Fruit fly (Drosophila melanogaster) whole organism, embryonic: ENCODE data around the gene CG3764.

Experiments
- ATbp ChIP-seq: fragments of 200-800 bp; sonication (Bioruptor generic); optimal IDR thresholded peaks from 2 replicates; lab custom pipeline; 2017; ENCODE audit warnings: missing biosample characterization, mild to moderate bottlenecking, missing genetic modification characterization, missing genetic modification reagents
- Ada2b ChIP-seq: fragments of 200-800 bp; sonication (Bioruptor generic); IDR thresholded peaks from 2 replicates; pipeline ENCODE4 v1.3.6; 2022; ENCODE audit warnings: missing biosample characterization, missing genetic modification characterization
- Atf-2 ChIP-seq: fragments of 200-800 bp; sonication (Bioruptor generic); optimal IDR thresholded peaks from 2 replicates; lab custom pipeline; 2016; ENCODE audit warnings: missing biosample characterization, missing genetic modification characterization
- Awh ChIP-seq: fragments of 200-800 bp; sonication (Bioruptor generic); IDR thresholded peaks from 2 replicates; pipeline ENCODE4, ENCODE4 v1.3.6; 2022; ENCODE audit warnings: missing biosample characterization, missing genetic modification characterization
- Bgb ChIP-seq: fragments of 200-800 bp; sonication (Bioruptor generic); IDR thresholded peaks from 2 replicates; pipeline ENCODE4 v1.3.6; 2022; ENCODE audit warnings: missing biosample characterization, missing genetic modification characterization; ENCODE audit not compliant: partially characterized antibody
- Blimp-1 ChIP-seq: fragments of 200-800 bp; sonication (Bioruptor generic); optimal IDR thresholded peaks from 3 replicates; lab custom pipeline; 2018; ENCODE audit warnings: missing biosample characterization, missing genetic modification characterization, mild to moderate bottlenecking, moderate library complexity, missing genetic modification reagents
- CG11085 ChIP-seq: fragments of 200-800 bp; sonication (Bioruptor generic); IDR thresholded peaks from 2 replicates; pipeline ENCODE4 v1.3.6; 2022; ENCODE audit warnings: missing biosample characterization, missing genetic modification characterization
- CG12219 ChIP-seq: fragments of 200-800 bp; sonication (Bioruptor generic); optimal IDR thresholded peaks from 3 replicates; lab custom pipeline; 2018; ENCODE audit warnings: missing biosample characterization, mild to moderate bottlenecking, missing genetic modification characterization
- CG13123 ChIP-seq: fragments of 200-800 bp; sonication (Bioruptor generic); optimal IDR thresholded peaks from 2 replicates; lab custom pipeline; 2016; ENCODE audit warnings: missing biosample characterization, missing genetic modification characterization
- CG16863 ChIP-seq: fragments of 200-800 bp; sonication (Bioruptor generic); optimal IDR thresholded peaks from 3 replicates; lab custom pipeline; 2016; ENCODE audit warnings: missing biosample characterization, missing genetic modification characterization
- CG17829 ChIP-seq: fragments of 200-800 bp; optimal IDR thresholded peaks from 2 replicates; lab custom pipeline; 2019; ENCODE audit warnings: missing biosample characterization, mild to moderate bottlenecking, missing genetic modification characterization, moderate library complexity
- CG1792 ChIP-seq: fragments of 200-800 bp; sonication (Bioruptor generic); optimal IDR thresholded peaks from 2 replicates; lab custom pipeline; 2016; ENCODE audit warnings: missing biosample characterization, missing genetic modification characterization
- CG2202 ChIP-seq: fragments of 200-800 bp; sonication (Bioruptor generic); optimal IDR thresholded peaks from 2 replicates; lab custom pipeline; 2018; ENCODE audit warnings: missing biosample characterization, mild to moderate bottlenecking, missing genetic modification characterization
- CG2678 ChIP-seq: fragments of 200-800 bp; sonication (Bioruptor generic); optimal IDR thresholded peaks from 3 replicates; lab custom pipeline; 2019; ENCODE audit warnings: missing biosample characterization, mild to moderate bottlenecking, missing genetic modification characterization, moderate library complexity
- CG3163 ChIP-seq: fragments of 200-800 bp; sonication (Bioruptor generic); optimal IDR thresholded peaks from 3 replicates; lab custom pipeline; 2016; ENCODE audit warnings: missing biosample characterization, missing genetic modification characterization
- CG33213 ChIP-seq: fragments of 200-800 bp; sonication (Bioruptor generic); optimal IDR thresholded peaks from 3 replicates; lab custom pipeline; 2016; ENCODE audit warnings: missing biosample characterization, missing genetic modification characterization
- CG34376 ChIP-seq: fragments of 200-800 bp; sonication (Bioruptor generic); optimal IDR thresholded peaks from 2 replicates; lab custom pipeline; 2018; ENCODE audit warnings: missing biosample characterization, mild to moderate bottlenecking, missing genetic modification characterization
- CG6683 ChIP-seq: fragments of 200-800 bp; sonication (Bioruptor generic); optimal IDR thresholded peaks from 2 replicates; lab custom pipeline; 2017; ENCODE audit warnings: missing biosample characterization, mild to moderate bottlenecking, missing genetic modification characterization, missing genetic modification reagents
- CG6689 ChIP-seq: fragments of 200-800 bp; sonication (Bioruptor generic); IDR thresholded peaks from 2 replicates; pipeline ENCODE4 v1.3.6; 2022; ENCODE audit warnings: missing biosample characterization, missing genetic modification characterization
- CG8359 ChIP-seq: fragments of 200-800 bp; sonication (Bioruptor generic); optimal IDR thresholded peaks from 2 replicates; lab custom pipeline; 2017; ENCODE audit warnings: missing biosample characterization, mild to moderate bottlenecking, missing genetic modification characterization, borderline replicate concordance
- CG9727 ChIP-seq: fragments of 200-800 bp; sonication (Bioruptor generic); optimal IDR thresholded peaks from 3 replicates; lab custom pipeline; 2017; ENCODE audit warnings: missing biosample characterization, mild to moderate bottlenecking, missing genetic modification characterization
- CG9797 ChIP-seq: fragments of 200-800 bp; sonication (Bioruptor generic); optimal IDR thresholded peaks from 3 replicates; lab custom pipeline; 2018; ENCODE audit warnings: missing biosample characterization, mild to moderate bottlenecking, missing genetic modification characterization
- Dad ChIP-seq: fragments of 200-800 bp; sonication (Bioruptor generic); optimal IDR thresholded peaks from 3 replicates; lab custom pipeline; 2016; ENCODE audit warnings: missing biosample characterization, missing genetic modification characterization
- E2f2 ChIP-seq: fragments of 200-800 bp; sonication (Bioruptor generic); IDR thresholded peaks from 2 replicates; pipeline ENCODE4 v1.3.6; 2022; ENCODE audit warnings: missing biosample characterization, missing genetic modification characterization
- Eip74EF ChIP-seq, 2 experiments: fragments of 200-800 bp in 1 of 2; fragments of >200 bp in 1 of 2; sonication (Bioruptor generic) in 1 of 2; optimal IDR thresholded peaks; 2 replicates each; lab custom pipeline; 2017 to 2019; ENCODE audit warnings: missing biosample characterization in 2 of 2, missing genetic modification characterization in 2 of 2, mild to moderate bottlenecking in 1 of 2, moderate library complexity in 1 of 2
- Gug ChIP-seq: fragments of 200-800 bp; sonication (Bioruptor generic); IDR thresholded peaks from 4 replicates; pipeline ENCODE4 v1.3.6; 2022; ENCODE audit warnings: missing biosample characterization, missing genetic modification characterization
- HLH3B ChIP-seq: fragments of 200-800 bp; sonication (Bioruptor generic); IDR thresholded peaks from 2 replicates; pipeline ENCODE4 v1.3.6; 2022; ENCODE audit warnings: missing biosample characterization, missing genetic modification characterization
- MTF-1 ChIP-seq: fragments of 200-800 bp; sonication (Bioruptor generic); optimal IDR thresholded peaks from 2 replicates; lab custom pipeline; 2018; ENCODE audit warnings: missing biosample characterization, mild to moderate bottlenecking, missing genetic modification characterization, borderline replicate concordance
- Mes4 ChIP-seq: fragments of 200-800 bp; sonication (Bioruptor generic); optimal IDR thresholded peaks from 2 replicates; lab custom pipeline; 2016; ENCODE audit warnings: missing biosample characterization, missing genetic modification characterization
- Myb ChIP-seq: fragments of 200-800 bp; sonication (Bioruptor generic); optimal IDR thresholded peaks from 2 replicates; lab custom pipeline; 2016; ENCODE audit warnings: missing biosample characterization, missing genetic modification characterization
- Scr ChIP-seq: fragments of 200-800 bp; sonication (Bioruptor generic); IDR thresholded peaks from 2 replicates; pipeline ENCODE4 v1.3.6; 2022; ENCODE audit warnings: missing biosample characterization, missing genetic modification characterization; ENCODE audit not compliant: partially characterized antibody
- Sin3A ChIP-seq: fragments of >200 bp; optimal IDR thresholded peaks from 2 replicates; lab custom pipeline; 2018
- Sox100B ChIP-seq: fragments of 200-800 bp; sonication (Bioruptor generic); optimal IDR thresholded peaks from 3 replicates; lab custom pipeline; 2018; ENCODE audit warnings: missing biosample characterization, mild to moderate bottlenecking, missing genetic modification characterization
- Stat92E ChIP-seq, 3 experiments: fragments of >200 bp in 2 of 3; fragments of 200-800 bp in 1 of 3; sonication (Bioruptor generic) in 1 of 3; optimal IDR thresholded peaks; 2 replicates each; lab custom pipeline; 2017 to 2019; ENCODE audit warnings: missing biosample characterization in 3 of 3, missing genetic modification characterization in 3 of 3, mild to moderate bottlenecking in 1 of 3, moderate library complexity in 1 of 3
- TFAM ChIP-seq: fragments of 200-800 bp; sonication (Bioruptor generic); optimal IDR thresholded peaks from 2 replicates; lab custom pipeline; 2017; ENCODE audit warnings: missing biosample characterization, missing genetic modification characterization, inconsistent platforms
- Vsx1 ChIP-seq: fragments of 200-800 bp; sonication (Bioruptor generic); optimal IDR thresholded peaks from 2 replicates; lab custom pipeline; 2017; ENCODE audit warnings: missing biosample characterization, mild to moderate bottlenecking, missing genetic modification characterization, missing genetic modification reagents
- YL-1 ChIP-seq: fragments of 200-800 bp; sonication (Bioruptor generic); optimal IDR thresholded peaks from 3 replicates; lab custom pipeline; 2017; ENCODE audit warnings: missing biosample characterization, mild to moderate bottlenecking, missing genetic modification characterization
- amos ChIP-seq: fragments of 200-800 bp; sonication (Bioruptor generic); IDR thresholded peaks from 2 replicates; pipeline ENCODE4 v1.3.6; 2022; ENCODE audit warnings: missing biosample characterization, missing genetic modification characterization; ENCODE audit not compliant: partially characterized antibody
- cg ChIP-seq: fragments of 200-800 bp; sonication (Bioruptor generic); optimal IDR thresholded peaks from 3 replicates; lab custom pipeline; 2019; ENCODE audit warnings: missing biosample characterization, mild to moderate bottlenecking, missing genetic modification characterization, moderate library complexity
- dati ChIP-seq: fragments of 200-800 bp; sonication (Bioruptor generic); IDR thresholded peaks from 2 replicates; pipeline ENCODE4 v1.3.6; 2022; ENCODE audit warnings: missing biosample characterization, missing genetic modification characterization
- esg ChIP-seq: fragments of 200-800 bp; sonication (Bioruptor generic); conservative IDR thresholded peaks from 2 replicates; pipeline ENCODE4 v1.3.6; 2022; ENCODE audit warnings: missing biosample characterization, missing genetic modification characterization
- fd102C ChIP-seq: fragments of 200-800 bp; sonication (Bioruptor generic); optimal IDR thresholded peaks from 2 replicates; lab custom pipeline; 2018; ENCODE audit warnings: missing biosample characterization, mild to moderate bottlenecking, missing genetic modification characterization, moderate library complexity
- fd64A ChIP-seq: fragments of 200-800 bp; sonication (Bioruptor generic); optimal IDR thresholded peaks from 3 replicates; lab custom pipeline; 2018; ENCODE audit warnings: missing biosample characterization, mild to moderate bottlenecking, missing genetic modification characterization
- grn ChIP-seq: fragments of 200-800 bp; sonication (Bioruptor generic); optimal IDR thresholded peaks from 3 replicates; lab custom pipeline; 2017; ENCODE audit warnings: missing biosample characterization, missing genetic modification characterization
- lab ChIP-seq: fragments of 200-800 bp; sonication (Bioruptor generic); optimal IDR thresholded peaks from 3 replicates; lab custom pipeline; 2017; ENCODE audit warnings: missing biosample characterization, missing genetic modification characterization, mild to moderate bottlenecking, moderate library complexity, missing genetic modification reagents
- mirr ChIP-seq: fragments of 200-800 bp; sonication (Bioruptor generic); optimal IDR thresholded peaks from 3 replicates; lab custom pipeline; 2018; ENCODE audit warnings: missing biosample characterization, mild to moderate bottlenecking, missing genetic modification characterization
- nom ChIP-seq: fragments of 200-800 bp; sonication (Bioruptor generic); optimal IDR thresholded peaks from 2 replicates; lab custom pipeline; 2017; ENCODE audit warnings: missing biosample characterization, missing genetic modification characterization, mild to moderate bottlenecking, moderate library complexity, missing genetic modification reagents
- slbo ChIP-seq: fragments of 200-800 bp; sonication (Bioruptor generic); IDR thresholded peaks from 2 replicates; pipeline ENCODE4 v1.3.6; 2022; ENCODE audit warnings: missing biosample characterization, missing genetic modification characterization
- trh ChIP-seq: fragments of 200-800 bp; sonication (Bioruptor generic); optimal IDR thresholded peaks from 2 replicates; lab custom pipeline; 2016; ENCODE audit warnings: missing biosample characterization, missing genetic modification characterization
- zen ChIP-seq: fragments of 200-800 bp; sonication (Bioruptor generic); optimal IDR thresholded peaks from 3 replicates; lab custom pipeline; 2018; ENCODE audit warnings: missing biosample characterization, mild to moderate bottlenecking, missing genetic modification characterization, moderate library complexity

The CG3764 gene

dm6 chr3L:17044799-17045198, 32.4 kb upstream of the CG3764 start, which contains the start of gene Pop5 (continued):
- TF ChIP-seq CG9727 (GFP tag; lab: Kevin White, UChicago): peak; percentile 26
- TF ChIP-seq CG12219 (GFP tag; lab: Kevin White, UChicago): no peak
- TF ChIP-seq Dad (GFP tag; lab: Kevin White, UChicago): no peak
- no peak for TF ChIP-seq MTF-1 (GFP tag; lab: Kevin White, UChicago)
- TF ChIP-seq Sin3A (lab: Kevin White, UChicago): peak; percentile 2
- no peak for TF ChIP-seq Atf-2 (GFP tag; lab: Kevin White, UChicago)
- TF ChIP-seq TFAM (GFP tag; lab: Kevin White, UChicago): no peak
- TF ChIP-seq Bgb: peak; percentile 46; the same call in 1 of the 2 replicates
- peak; percentile 13 for TF ChIP-seq CG16863 (GFP tag; lab: Kevin White, UChicago)
- TF ChIP-seq CG2202: no peak
- peak; percentile 37 for TF ChIP-seq CG17829 (tag; lab: Kevin White, UChicago)
- no peak for TF ChIP-seq Sox100B (GFP tag; lab: Kevin White, UChicago)
- no peak for TF ChIP-seq esg (GFP tag; lab: Robert Waterston, UW)
- no peak for TF ChIP-seq Stat92E (GFP tag; optimal IDR thresholded peaks at IDR 0.05; lab: Kevin White, UChicago)
- TF ChIP-seq CG8359 (GFP tag; lab: Kevin White, UChicago): no peak
- TF ChIP-seq fd64A (GFP tag; lab: Kevin White, UChicago): peak; percentile 36
- no peak for TF ChIP-seq Awh (GFP tag; lab: Robert Waterston, UW)
- no peak for TF ChIP-seq Gug (GFP tag; lab: Robert Waterston, UW)
- no peak for TF ChIP-seq dati (GFP tag; lab: Robert Waterston, UW)
- TF ChIP-seq CG9797 (GFP tag; lab: Kevin White, UChicago): peak; percentile 19
- no peak for TF ChIP-seq CG6683 (GFP tag; lab: Kevin White, UChicago)
- no peak for TF ChIP-seq CG2678 (tag; lab: Kevin White, UChicago)
- no peak for TF ChIP-seq CG3163 (GFP tag; lab: Kevin White, UChicago)
- TF ChIP-seq CG1792 (GFP tag; lab: Kevin White, UChicago): no peak
- no peak for TF ChIP-seq grn (GFP tag; lab: Kevin White, UChicago)
- no peak for TF ChIP-seq Ada2b
- TF ChIP-seq amos: peak; percentile 53; the same call in 1 of the 2 replicates
- peak in 1 of 2 experiments; percentile 52 for TF ChIP-seq Eip74EF (GFP tag; optimal IDR thresholded peaks at IDR 0.05; lab: Kevin White, UChicago)
- no peak for TF ChIP-seq trh
- peak; percentile 0 for TF ChIP-seq Mes4 (GFP tag; lab: Kevin White, UChicago)
- peak; percentile 43 for TF ChIP-seq mirr (GFP tag; lab: Kevin White, UChicago)
- peak; percentile 81 for TF ChIP-seq Myb (GFP tag; lab: Kevin White, UChicago)
- no peak for TF ChIP-seq lab (GFP tag; lab: Kevin White, UChicago)
- peak; percentile 28 for TF ChIP-seq zen (tag; lab: Kevin White, UChicago)
- TF ChIP-seq E2f2 (GFP tag; lab: Robert Waterston, UW): peak; percentile 91
- TF ChIP-seq Scr (GFP tag; lab: Robert Waterston, UW): peak; percentile 55
- peak; percentile 9 for TF ChIP-seq CG34376 (GFP tag; lab: Kevin White, UChicago)
- TF ChIP-seq ATbp: peak; percentile 5
- TF ChIP-seq CG6689 (GFP tag; lab: Robert Waterston, UW): no peak
- no peak for TF ChIP-seq Vsx1 (GFP tag; lab: Kevin White, UChicago)
- no peak for TF ChIP-seq CG33213
- TF ChIP-seq slbo: no peak
- TF ChIP-seq fd102C: no peak
- TF ChIP-seq CG13123 (GFP tag; lab: Kevin White, UChicago): no peak
- no peak for TF ChIP-seq CG11085 (GFP tag; lab: Robert Waterston, UW)
- no peak for TF ChIP-seq HLH3B
- peak; percentile 36 for TF ChIP-seq YL-1 (GFP tag; lab: Kevin White, UChicago)
- no peak for TF ChIP-seq cg
- no peak for TF ChIP-seq Blimp-1 (GFP tag; lab: Kevin White, UChicago)
- no peak for TF ChIP-seq nom (GFP tag; lab: Kevin White, UChicago)
